Worm (Caenorhabditis elegans) whole organism, L2 larva: ENCODE results near the gene ZC443.4.
"Not testable (repeated sequence)": the region's sequence is repeated elsewhere in the genome, so short reads cannot be mapped to it uniquely, and the experiment has no call there.

Experiments used
- aly-2 ChIP-seq: fragments of 150-350 bp; optimal IDR thresholded peaks from 2 replicates; lab custom pipeline; 2014; ENCODE audit warnings: missing biosample characterization, missing genetic modification characterization
- elt-3 ChIP-seq: sonication (generic microtip); optimal IDR thresholded peaks from 2 replicates; lab custom pipeline; 2017; ENCODE audit warnings: missing biosample characterization, missing genetic modification characterization
- nhr-10 ChIP-seq: sonication (generic microtip); optimal IDR thresholded peaks from 2 replicates; lab custom pipeline; 2017; ENCODE audit warnings: missing biosample characterization, missing genetic modification characterization
- unc-39 ChIP-seq: fragments of 150-350 bp; optimal IDR thresholded peaks from 2 replicates; lab custom pipeline; 2014; ENCODE audit warnings: missing biosample characterization, missing genetic modification characterization
- unc-62 ChIP-seq: fragments of 150-350 bp; optimal IDR thresholded peaks from 2 replicates; lab custom pipeline; 2014; ENCODE audit warnings: missing biosample characterization, missing genetic modification reagents, missing genetic modification characterization

DNA sequence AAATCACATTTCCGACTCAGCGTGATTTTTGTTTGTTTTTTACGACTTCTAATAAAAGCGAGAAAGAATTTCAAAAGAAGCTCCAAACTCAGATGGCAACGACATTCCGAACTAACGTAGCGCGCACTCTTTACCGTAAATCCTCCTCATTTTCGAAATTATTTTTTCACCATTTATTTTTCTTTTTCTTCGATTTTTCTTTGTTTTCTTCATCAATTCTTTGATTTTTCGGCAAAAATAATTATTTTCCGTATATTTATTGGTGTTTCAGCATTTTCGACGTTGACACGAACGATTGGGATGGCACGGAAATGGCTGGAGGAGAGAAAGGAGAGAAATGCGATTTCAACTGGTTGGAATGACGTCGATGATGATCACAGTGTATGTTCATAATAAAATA lies 45.9 kb upstream of the ZC443.4 start, which contains the start of gene T07F10.5:
- TF ChIP-seq elt-3 (tag; lab: Kevin White, UChicago); unc-62 (GFP tag; lab: Kevin White, UChicago); unc-39 (tag; lab: Kevin White, UChicago); aly-2 (tag; lab: Kevin White, UChicago); nhr-10 (tag; lab: Kevin White, UChicago): not testable (repeated sequence)
